Worm (Caenorhabditis elegans) whole organism, L2 larva: ENCODE measurements around the gene ZK666.11.

Source experiments
- C34F6.9 ChIP-seq: fragments of 150-350 bp; optimal IDR thresholded peaks from 2 replicates; lab custom pipeline; 2014; ENCODE audit warnings: missing biosample characterization, missing genetic modification characterization
- F13H6.1 ChIP-seq: sonication (generic microtip); optimal IDR thresholded peaks from 2 replicates; lab custom pipeline; 2016; ENCODE audit warnings: missing genetic modification characterization, missing compliant biosample characterization
- R02D3.7 ChIP-seq: fragments of 150-350 bp; optimal IDR thresholded peaks from 2 replicates; lab custom pipeline; 2014; ENCODE audit warnings: missing biosample characterization, missing genetic modification characterization
- Y55F3AM.14 ChIP-seq: fragments of 200-800 bp; sonication (Bioruptor generic); optimal IDR thresholded peaks from 2 replicates; lab custom pipeline; 2018; ENCODE audit warnings: mild to moderate bottlenecking, missing genetic modification characterization, missing compliant biosample characterization
- ZK546.5 ChIP-seq: sonication (generic microtip); optimal IDR thresholded peaks from 2 replicates; lab custom pipeline; 2017; ENCODE audit warnings: missing biosample characterization, missing genetic modification characterization
- alr-1 ChIP-seq: fragments of 150-350 bp; optimal IDR thresholded peaks from 2 replicates; lab custom pipeline; 2014; ENCODE audit warnings: missing biosample characterization, missing genetic modification characterization
- aly-2 ChIP-seq: fragments of 150-350 bp; optimal IDR thresholded peaks from 2 replicates; lab custom pipeline; 2014; ENCODE audit warnings: missing biosample characterization, missing genetic modification characterization
- ama-1 ChIP-seq: fragments of 150-350 bp; optimal IDR thresholded peaks from 2 replicates; lab custom pipeline; 2018; ENCODE audit warnings: inconsistent platforms
- blmp-1 ChIP-seq: sonication (generic microtip); optimal IDR thresholded peaks from 2 replicates; lab custom pipeline; 2017; ENCODE audit warnings: missing genetic modification characterization, mild to moderate bottlenecking, missing compliant biosample characterization, antibody characterized with exemption, moderate library complexity; ENCODE audit not compliant: insufficient read depth
- ceh-16 ChIP-seq: fragments of 150-350 bp; optimal IDR thresholded peaks from 2 replicates; lab custom pipeline; 2014; ENCODE audit warnings: missing biosample characterization, missing genetic modification characterization
- crh-2 ChIP-seq: sonication (generic microtip); optimal IDR thresholded peaks from 2 replicates; lab custom pipeline; 2017; ENCODE audit warnings: missing biosample characterization, missing genetic modification characterization
- dmd-4 ChIP-seq: sonication (generic microtip); optimal IDR thresholded peaks from 2 replicates; lab custom pipeline; 2017; ENCODE audit warnings: missing biosample characterization, missing genetic modification characterization
- egl-27 ChIP-seq: sonication (generic microtip); optimal IDR thresholded peaks from 3 replicates; lab custom pipeline; 2017; ENCODE audit warnings: missing biosample characterization, missing genetic modification reagents, missing genetic modification characterization
- elt-1 ChIP-seq: fragments of 150-350 bp; optimal IDR thresholded peaks from 2 replicates; lab custom pipeline; 2014; ENCODE audit warnings: missing biosample characterization, missing genetic modification characterization
- elt-3 ChIP-seq: sonication (generic microtip); optimal IDR thresholded peaks from 2 replicates; lab custom pipeline; 2017; ENCODE audit warnings: missing biosample characterization, missing genetic modification characterization
- fos-1 ChIP-seq: fragments of 150-350 bp; optimal IDR thresholded peaks from 2 replicates; lab custom pipeline; 2014; ENCODE audit warnings: missing biosample characterization, missing genetic modification characterization
- gmeb-1 ChIP-seq: fragments of 150-350 bp; optimal IDR thresholded peaks from 2 replicates; lab custom pipeline; 2014; ENCODE audit warnings: missing biosample characterization, missing genetic modification characterization
- lin-11 ChIP-seq: fragments of 150-350 bp; sonication (generic microtip); optimal IDR thresholded peaks from 2 replicates; lab custom pipeline; 2014; ENCODE audit warnings: missing biosample characterization, missing genetic modification characterization, inconsistent platforms, mixed read lengths
- lin-13 ChIP-seq: fragments of 150-350 bp; optimal IDR thresholded peaks from 2 replicates; lab custom pipeline; 2014; ENCODE audit warnings: missing biosample characterization, missing genetic modification reagents, missing genetic modification characterization
- lsy-2 ChIP-seq, 2 experiments: fragments of 150-350 bp in 1 of 2; sonication (generic microtip) in 1 of 2; optimal IDR thresholded peaks; 2 replicates each; lab custom pipeline; 2014 to 2017; ENCODE audit warnings: missing biosample characterization in 2 of 2, missing genetic modification characterization in 2 of 2
- mab-5 ChIP-seq: fragments of 150-350 bp; optimal IDR thresholded peaks from 2 replicates; lab custom pipeline; 2014; ENCODE audit warnings: missing biosample characterization, missing genetic modification characterization
- mdl-1 ChIP-seq, 2 experiments: fragments of 150-350 bp in 1 of 2; sonication (generic microtip) in 1 of 2; optimal IDR thresholded peaks; 2 replicates each; lab custom pipeline; 2017; ENCODE audit warnings: missing biosample characterization in 2 of 2, missing genetic modification characterization in 2 of 2
- nhr-10 ChIP-seq: sonication (generic microtip); optimal IDR thresholded peaks from 2 replicates; lab custom pipeline; 2017; ENCODE audit warnings: missing biosample characterization, missing genetic modification characterization
- nhr-11 ChIP-seq: fragments of 150-350 bp; optimal IDR thresholded peaks from 2 replicates; lab custom pipeline; 2014; ENCODE audit warnings: missing biosample characterization, missing genetic modification characterization
- nhr-12 ChIP-seq: fragments of 150-350 bp; optimal IDR thresholded peaks from 2 replicates; lab custom pipeline; 2014; ENCODE audit warnings: missing biosample characterization, missing genetic modification characterization
- nhr-129 ChIP-seq: fragments of 150-350 bp; optimal IDR thresholded peaks from 2 replicates; lab custom pipeline; 2014; ENCODE audit warnings: missing biosample characterization, missing genetic modification characterization
- nhr-21 ChIP-seq: fragments of 150-350 bp; optimal IDR thresholded peaks from 2 replicates; lab custom pipeline; 2014; ENCODE audit warnings: missing biosample characterization, missing genetic modification characterization
- nhr-23 ChIP-seq: fragments of 150-350 bp; optimal IDR thresholded peaks from 2 replicates; lab custom pipeline; 2014; ENCODE audit warnings: missing biosample characterization, missing genetic modification reagents, missing genetic modification characterization
- nhr-25 ChIP-seq: fragments of 150-350 bp; sonication (generic microtip); optimal IDR thresholded peaks from 3 replicates; lab custom pipeline; 2014; ENCODE audit warnings: missing biosample characterization, missing genetic modification characterization
- nhr-77 ChIP-seq: fragments of 150-350 bp; optimal IDR thresholded peaks from 2 replicates; lab custom pipeline; 2014; ENCODE audit warnings: missing biosample characterization, missing genetic modification characterization
- sem-4 ChIP-seq: fragments of 150-350 bp; optimal IDR thresholded peaks from 2 replicates; lab custom pipeline; 2014; ENCODE audit warnings: missing biosample characterization, missing genetic modification reagents, missing genetic modification characterization
- skn-1 ChIP-seq: sonication (generic microtip); optimal IDR thresholded peaks from 2 replicates; lab custom pipeline; 2017; ENCODE audit warnings: missing biosample characterization, missing genetic modification characterization
- sma-3 ChIP-seq: sonication (generic microtip); optimal IDR thresholded peaks from 2 replicates; lab custom pipeline; 2016; ENCODE audit warnings: missing genetic modification reagents, missing genetic modification characterization, missing compliant biosample characterization
- sma-9 ChIP-seq, 2 experiments: fragments of 150-350 bp in 1 of 2; sonication (generic microtip) in 1 of 2; optimal IDR thresholded peaks; 2 replicates each; lab custom pipeline; 2014 to 2016; ENCODE audit warnings: missing genetic modification characterization in 2 of 2, mild to moderate bottlenecking in 1 of 2, missing biosample characterization in 1 of 2, missing compliant biosample characterization in 1 of 2, missing genetic modification reagents in 1 of 2, moderate library complexity in 1 of 2
- snpc-4 ChIP-seq: fragments of 150-350 bp; optimal IDR thresholded peaks from 2 replicates; lab custom pipeline; 2014; ENCODE audit warnings: missing biosample characterization, missing genetic modification characterization
- unc-39 ChIP-seq: fragments of 150-350 bp; optimal IDR thresholded peaks from 2 replicates; lab custom pipeline; 2014; ENCODE audit warnings: missing biosample characterization, missing genetic modification characterization
- unc-55 ChIP-seq: fragments of 150-350 bp; sonication (generic microtip); optimal IDR thresholded peaks from 3 replicates; lab custom pipeline; 2014; ENCODE audit warnings: missing biosample characterization, missing genetic modification reagents, missing genetic modification characterization
- unc-62 ChIP-seq: fragments of 150-350 bp; optimal IDR thresholded peaks from 2 replicates; lab custom pipeline; 2014; ENCODE audit warnings: missing biosample characterization, missing genetic modification reagents, missing genetic modification characterization
- zag-1 ChIP-seq: fragments of 150-350 bp; optimal IDR thresholded peaks from 2 replicates; lab custom pipeline; 2014; ENCODE audit warnings: missing biosample characterization, missing genetic modification characterization
- ztf-11 ChIP-seq: sonication (generic microtip); optimal IDR thresholded peaks from 2 replicates; lab custom pipeline; 2017; ENCODE audit warnings: missing biosample characterization, missing genetic modification characterization
- ztf-4 ChIP-seq: fragments of 150-350 bp; optimal IDR thresholded peaks from 2 replicates; lab custom pipeline; 2014; ENCODE audit warnings: missing biosample characterization, missing genetic modification characterization

ZK666.11 gene

DNA sequence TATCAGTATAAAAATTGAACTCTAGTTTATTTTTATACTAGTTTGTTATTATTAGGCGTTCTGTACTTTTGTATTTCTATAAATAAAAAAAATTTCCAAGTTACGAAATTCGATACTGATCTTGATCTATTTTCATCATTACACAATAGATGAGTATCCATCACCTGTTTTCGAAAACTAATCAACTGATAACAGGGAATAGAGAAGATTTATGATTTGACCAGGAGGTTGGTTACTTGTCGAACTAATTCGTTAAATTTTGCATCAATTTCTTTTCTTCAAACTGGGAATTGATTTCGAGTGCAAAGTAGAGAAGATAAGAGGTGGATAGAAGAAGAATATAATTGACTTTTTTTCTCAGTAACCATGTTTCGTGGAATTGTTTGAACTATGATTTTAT lies 33.1 kb downstream of the ZK666.11 start:
- peak; percentile 50 for TF ChIP-seq sma-9 (GFP tag; optimal IDR thresholded peaks at IDR 0.05; lab: Kevin White, UChicago)
- no peak for TF ChIP-seq sma-9 (tag; optimal IDR thresholded peaks at IDR 0.05; lab: Kevin White, UChicago)
- TF ChIP-seq ztf-4 (tag; lab: Kevin White, UChicago): no peak
- no peak for TF ChIP-seq skn-1 (tag; lab: Kevin White, UChicago)
- TF ChIP-seq sma-3 (GFP tag; lab: Kevin White, UChicago): peak; percentile 64
- TF ChIP-seq fos-1 (tag; lab: Kevin White, UChicago): peak; percentile 12
- TF ChIP-seq nhr-129: peak; percentile 20

- no peak for TF ChIP-seq aly-2 (tag; lab: Kevin White, UChicago)
- peak; percentile 58 for TF ChIP-seq blmp-1 (tag; lab: Kevin White, UChicago)
- no peak for TF ChIP-seq nhr-10
- no peak for TF ChIP-seq unc-39 (tag; lab: Kevin White, UChicago)
- TF ChIP-seq egl-27 (tag; lab: Kevin White, UChicago): no peak
- TF ChIP-seq sma-9 (GFP tag; optimal IDR thresholded peaks at IDR 0.05; lab: Kevin White, UChicago): peak; percentile 10
- no peak for TF ChIP-seq sma-9 (tag; optimal IDR thresholded peaks at IDR 0.05; lab: Kevin White, UChicago)
- no peak for TF ChIP-seq Y55F3AM.14 (GFP tag; lab: Kevin White, UChicago)
- TF ChIP-seq mab-5 (tag; lab: Kevin White, UChicago): no peak
- no peak for TF ChIP-seq nhr-77
- peak; percentile 17 for TF ChIP-seq nhr-25 (tag; lab: Kevin White, UChicago)
- peak; percentile 41 for TF ChIP-seq nhr-129
Observed at ce11 chrII:10516375-10516774, 34.1 kb downstream of the ZK666.11 start.

- TF ChIP-seq mab-5 (tag; lab: Kevin White, UChicago) (no peak), fos-1 (tag; lab: Kevin White, UChicago) (no peak), unc-39 (tag; lab: Kevin White, UChicago) (no peak), nhr-12 (tag; lab: Kevin White, UChicago) (no peak), unc-62 (GFP tag; lab: Kevin White, UChicago) (no peak), nhr-77 (no peak), alr-1 (tag; lab: Kevin White, UChicago) (no peak), elt-3 (tag; lab: Kevin White, UChicago) (no peak)
Observed at ce11 chrII:10519017-10519416, 36.7 kb downstream of the ZK666.11 start, which contains the start of gene F59B10.4. F59B10.4 (minus strand) TSS chrII:10519117.

DNA sequence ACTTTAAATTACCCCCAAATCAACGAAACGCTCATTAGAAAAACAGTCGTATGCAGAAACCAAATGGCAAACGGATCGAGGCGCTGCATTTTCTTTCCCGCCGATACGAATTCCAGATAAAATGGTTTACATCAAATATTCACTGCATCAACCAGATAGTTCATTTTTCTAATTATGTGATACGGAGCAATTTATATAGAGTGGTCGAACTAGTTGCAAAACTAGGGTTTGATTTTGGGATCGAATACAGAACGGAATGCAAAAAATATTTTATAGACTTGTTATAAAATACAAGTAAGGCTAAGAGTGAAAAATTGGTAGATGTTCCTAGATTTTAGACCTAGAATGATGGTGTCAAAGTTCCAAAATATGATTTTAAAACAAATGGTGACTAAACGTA lies 37.5 kb downstream of the ZK666.11 start:
- no peak for TF ChIP-seq crh-2 (tag; lab: Kevin White, UChicago)
- TF ChIP-seq mdl-1 (tag; optimal IDR thresholded peaks at IDR 0.05; lab: Kevin White, UChicago): no peak
- TF ChIP-seq nhr-23 (tag; lab: Kevin White, UChicago): no peak
- TF ChIP-seq alr-1 (tag; lab: Kevin White, UChicago): no peak
- no peak for TF ChIP-seq gmeb-1 (tag; lab: Kevin White, UChicago)
- TF ChIP-seq ztf-4 (tag; lab: Kevin White, UChicago): no peak
- no peak for TF ChIP-seq ceh-16
- TF ChIP-seq R02D3.7 (tag; lab: Kevin White, UChicago): no peak
- TF ChIP-seq F13H6.1: no peak

- peak; percentile 57 for TF ChIP-seq blmp-1 (tag; lab: Kevin White, UChicago)
- TF ChIP-seq unc-55 (GFP tag; lab: Kevin White, UChicago): no peak
- TF ChIP-seq lin-13 (GFP tag; lab: Kevin White, UChicago): no peak
Observed at ce11 chrII:10523031-10523430, 40.7 kb downstream of the ZK666.11 start.

DNA sequence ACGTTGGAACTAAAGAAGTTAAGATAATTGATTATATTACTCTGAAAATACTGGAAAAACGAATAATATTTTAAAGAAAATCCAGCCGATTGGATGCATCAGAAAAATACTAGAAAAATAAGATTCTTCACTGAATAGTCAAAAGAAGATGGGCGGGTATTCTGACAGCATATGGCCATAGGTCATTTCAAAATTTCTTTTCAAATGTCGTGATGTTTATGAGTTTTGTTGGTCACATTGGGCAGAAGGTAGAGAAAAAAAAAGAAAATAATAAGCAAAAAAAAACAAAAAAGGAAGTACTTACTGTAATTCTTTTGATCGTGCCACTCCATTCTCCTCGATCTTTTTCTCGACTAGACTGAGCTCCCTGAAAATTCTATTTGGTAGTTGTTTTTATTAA lies 41.3 kb downstream of the ZK666.11 start, which contains the start of gene F59B10.5:
F59B10.5 (minus strand) TSS at position 101 of the 400 bp plus-strand sequence.
- TF ChIP-seq fos-1 (tag; lab: Kevin White, UChicago): no peak
- no peak for TF ChIP-seq dmd-4 (tag; lab: Kevin White, UChicago)
- TF ChIP-seq nhr-11: no peak
- TF ChIP-seq ZK546.5 (tag; lab: Kevin White, UChicago): no peak
- no peak for TF ChIP-seq C34F6.9 (tag; lab: Kevin White, UChicago)
- TF ChIP-seq ztf-4 (tag; lab: Kevin White, UChicago): no peak
- no peak for TF ChIP-seq lin-11 (tag; lab: Kevin White, UChicago)
- no peak for TF ChIP-seq zag-1 (tag; lab: Kevin White, UChicago)
- TF ChIP-seq snpc-4: no peak
- TF ChIP-seq lsy-2 (tag; optimal IDR thresholded peaks at IDR 0.05; lab: Kevin White, UChicago): no peak
- TF ChIP-seq elt-3 (tag; lab: Kevin White, UChicago): no peak
- TF ChIP-seq nhr-25 (tag; lab: Kevin White, UChicago): no peak
- TF ChIP-seq elt-1 (tag; lab: Kevin White, UChicago): no peak
- TF ChIP-seq ama-1: no peak
- no peak for TF ChIP-seq nhr-21 (tag; lab: Kevin White, UChicago)
- no peak for TF ChIP-seq sma-3 (GFP tag; lab: Kevin White, UChicago)
- no peak for TF ChIP-seq ztf-11 (tag; lab: Kevin White, UChicago)
- TF ChIP-seq sem-4 (tag; lab: Kevin White, UChicago): no peak
- no peak for TF ChIP-seq unc-39 (tag; lab: Kevin White, UChicago)
- no peak for TF ChIP-seq mdl-1 (tag; optimal IDR thresholded peaks at IDR 0.05; lab: Kevin White, UChicago)
